Fruit fly (Drosophila melanogaster) Kc167 (cell line): ENCODE data around the gene sc.

Experiments
- Myc ChIP-seq: fragments of >200 bp; optimal IDR thresholded peaks from 2 replicates; lab custom pipeline; 2017; ENCODE audit warnings: missing external identifiers
- Sin3A ChIP-seq: fragments of >200 bp; optimal IDR thresholded peaks from 2 replicates; lab custom pipeline; 2018; ENCODE audit warnings: missing external identifiers
- h ChIP-seq: fragments of >200 bp; optimal IDR thresholded peaks from 3 replicates; lab custom pipeline; 2018; ENCODE audit warnings: missing external identifiers
- insv ChIP-seq: fragments of >200 bp; optimal IDR thresholded peaks from 3 replicates; lab custom pipeline; 2018; ENCODE audit warnings: missing external identifiers
- psq ChIP-seq: fragments of >200 bp; optimal IDR thresholded peaks from 2 replicates; lab custom pipeline; 2017; ENCODE audit warnings: missing external identifiers
- ttk ChIP-seq: sonication (Bioruptor generic); optimal IDR thresholded peaks from 2 replicates; lab custom pipeline; 2017; ENCODE audit warnings: missing external identifiers

sc gene

dm6 chrX:395746-396145, at the start of gene sc:
Gene sc (plus strand): TSS chrX:396060.
- TF ChIP-seq Sin3A (lab: Kevin White, UChicago) (no peak), Myc (lab: Kevin White, UChicago) (no peak), ttk (lab: Kevin White, UChicago) (no peak), psq (lab: Kevin White, UChicago) (no peak), insv (lab: Kevin White, UChicago) (no peak), h (no peak)

DNA sequence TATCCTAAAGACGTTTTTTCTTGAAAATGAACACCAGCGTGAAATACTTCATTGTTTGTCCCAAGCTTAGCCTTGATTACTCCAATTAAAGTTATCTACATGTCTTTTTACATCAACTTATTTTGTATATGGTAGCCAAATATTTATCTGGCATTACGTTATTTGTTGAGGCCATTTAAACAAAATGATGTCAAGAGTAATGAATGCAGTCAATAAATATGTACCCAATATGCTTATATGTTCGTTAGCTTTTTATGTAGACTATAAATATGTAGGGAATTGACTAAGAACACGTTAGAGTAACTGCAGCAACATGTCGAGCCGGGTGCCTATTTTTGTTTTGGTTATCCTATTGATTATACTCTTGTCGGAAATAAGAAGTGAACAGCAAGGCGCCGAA, 45.6 kb upstream of the sc start, which contains the start of gene CG43181:
CG43181 (plus strand) TSS at position 301 of the 400 bp plus-strand sequence.
- TF ChIP-seq Myc (lab: Kevin White, UChicago): no peak
- TF ChIP-seq ttk (lab: Kevin White, UChicago): no peak
- TF ChIP-seq psq (lab: Kevin White, UChicago): no peak
- TF ChIP-seq Sin3A (lab: Kevin White, UChicago): no peak
- TF ChIP-seq h: no peak
- TF ChIP-seq insv (lab: Kevin White, UChicago): no peak

dm6 chrX:350970-351369, 44.9 kb upstream of the sc start:
- TF ChIP-seq Sin3A (lab: Kevin White, UChicago): no peak
- no peak for TF ChIP-seq ttk (lab: Kevin White, UChicago)
- no peak for TF ChIP-seq psq (lab: Kevin White, UChicago)
- TF ChIP-seq insv (lab: Kevin White, UChicago): no peak
- no peak for TF ChIP-seq h
- TF ChIP-seq Myc (lab: Kevin White, UChicago): no peak

- TF ChIP-seq h (no peak), psq (lab: Kevin White, UChicago) (no peak), Myc (lab: Kevin White, UChicago) (no peak), ttk (lab: Kevin White, UChicago) (no peak), Sin3A (lab: Kevin White, UChicago) (no peak)
Observed at dm6 chrX:351599-351998, 44.3 kb upstream of the sc start.

dm6 chrX:352767-353166, 43.1 kb upstream of the sc start, which contains the start of gene CG43182:
Gene CG43182 (plus strand): TSS chrX:353067.
- TF ChIP-seq Myc (lab: Kevin White, UChicago) (no peak), Sin3A (lab: Kevin White, UChicago) (no peak), insv (lab: Kevin White, UChicago) (no peak), psq (lab: Kevin White, UChicago) (no peak), ttk (lab: Kevin White, UChicago) (no peak), h (no peak)

- no peak for TF ChIP-seq Sin3A (lab: Kevin White, UChicago)
- TF ChIP-seq Myc (lab: Kevin White, UChicago): no peak
- TF ChIP-seq h: no peak
- TF ChIP-seq psq (lab: Kevin White, UChicago): no peak
- TF ChIP-seq insv (lab: Kevin White, UChicago): no peak
- TF ChIP-seq ttk (lab: Kevin White, UChicago): no peak
Observed at dm6 chrX:353929-354515, 41.8 kb upstream of the sc start.

- no peak for TF ChIP-seq Myc (lab: Kevin White, UChicago)
- TF ChIP-seq ttk (lab: Kevin White, UChicago): no peak
- no peak for TF ChIP-seq h
- no peak for TF ChIP-seq psq (lab: Kevin White, UChicago)
- TF ChIP-seq insv (lab: Kevin White, UChicago): no peak
- TF ChIP-seq Sin3A (lab: Kevin White, UChicago): no peak
Observed at dm6 chrX:356232-356631, 39.6 kb upstream of the sc start, which contains the start of gene y. Gene y (plus strand): TSS chrX:356509.

DNA sequence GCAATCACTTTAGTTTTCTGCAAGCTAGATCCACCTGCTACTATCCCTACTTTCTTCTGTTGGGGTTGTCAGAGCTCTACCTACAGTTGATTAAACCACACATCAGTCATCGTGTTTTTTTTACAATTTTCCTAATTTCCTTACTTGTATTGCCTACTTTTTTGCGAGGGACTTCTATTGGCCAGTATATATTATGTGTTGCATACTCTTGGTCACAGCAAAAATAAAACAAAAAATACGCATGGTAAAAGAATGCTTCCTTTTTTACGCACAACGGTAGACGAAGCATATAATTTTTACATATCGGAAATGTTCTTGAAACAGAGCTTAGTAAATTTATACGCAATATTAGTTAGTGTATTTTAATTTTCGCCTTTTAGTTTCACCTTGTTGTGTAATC, 34.4 kb upstream of the sc start:
- TF ChIP-seq h (no peak), insv (lab: Kevin White, UChicago) (no peak), Sin3A (lab: Kevin White, UChicago) (no peak), psq (lab: Kevin White, UChicago) (no peak), ttk (lab: Kevin White, UChicago) (no peak), Myc (lab: Kevin White, UChicago) (no peak)

- TF ChIP-seq Sin3A (lab: Kevin White, UChicago) (no peak), Myc (lab: Kevin White, UChicago) (no peak), psq (lab: Kevin White, UChicago) (no peak), ttk (lab: Kevin White, UChicago) (no peak), insv (lab: Kevin White, UChicago) (no peak), h (no peak)
Observed at dm6 chrX:362073-362674, 33.7 kb upstream of the sc start.

DNA sequence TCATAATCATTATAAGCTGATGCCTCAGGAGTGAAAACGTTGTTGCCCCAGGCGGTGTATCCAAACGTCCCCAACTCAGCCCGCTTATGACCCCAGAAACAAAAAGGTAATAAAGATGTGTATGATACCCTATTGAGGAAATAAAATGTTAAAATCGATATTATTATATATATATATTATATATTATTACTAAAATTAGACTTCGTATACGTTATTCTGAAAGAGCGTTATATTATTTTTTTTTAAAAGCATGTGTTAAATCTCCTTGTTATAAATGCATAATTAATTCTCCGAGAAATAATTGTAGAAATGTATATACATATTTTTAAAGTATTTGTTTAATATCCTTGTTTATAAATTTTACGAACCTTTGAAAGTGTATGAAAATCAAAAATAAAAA, 31.9 kb upstream of the sc start:
- TF ChIP-seq h (no peak), insv (lab: Kevin White, UChicago) (no peak), ttk (lab: Kevin White, UChicago) (no peak), psq (lab: Kevin White, UChicago) (no peak), Myc (lab: Kevin White, UChicago) (no peak), Sin3A (lab: Kevin White, UChicago) (no peak)

- TF ChIP-seq ttk (lab: Kevin White, UChicago): no peak
Observed at dm6 chrX:366854-367253, 29.0 kb upstream of the sc start.

dm6 chrX:369645-370174, 26.1 kb upstream of the sc start, which contains the start of gene ac:
Gene ac (plus strand): TSS chrX:370031.
- TF ChIP-seq Sin3A (lab: Kevin White, UChicago) (no peak), Myc (lab: Kevin White, UChicago) (no peak), ttk (lab: Kevin White, UChicago) (no peak), psq (lab: Kevin White, UChicago) (no peak), insv (lab: Kevin White, UChicago) (no peak), h (no peak)
